Fruit fly (Drosophila melanogaster): ENCODE measurements around the gene tomboy20.

Gene tomboy20

dm6 chr3R:10699020-10699951 lies 36.5 kb downstream of the tomboy20 start (continued):
- TF ChIP-seq CG9797 (GFP tag; optimal IDR thresholded peaks at IDR 0.05) (no peak), CG12744 (GFP tag; optimal IDR thresholded peaks at IDR 0.05) (no peak), Scr (GFP tag; IDR thresholded peaks at IDR 0.05; ENCODE audit: partially characterized antibody) (no peak), trem (tag; optimal IDR thresholded peaks at IDR 0.05) (no peak), CG4854 (GFP tag; optimal IDR thresholded peaks at IDR 0.05) (no peak), CG17385 (GFP tag; optimal IDR thresholded peaks at IDR 0.05) (no peak), caup (GFP tag; optimal IDR thresholded peaks at IDR 0.05; ENCODE audit: severe bottlenecking) (peak; percentile 23), CrebB (tag; optimal IDR thresholded peaks at IDR 0.05) (no peak), CG11247 (GFP tag; IDR thresholded peaks at IDR 0.05) (no peak), tin (GFP tag; optimal IDR thresholded peaks at IDR 0.05) (no peak), MTF-1 (GFP tag; optimal IDR thresholded peaks at IDR 0.05; ENCODE audit: borderline replicate concordance) (no peak), CG14441 (GFP tag; IDR thresholded peaks at IDR 0.05) (no peak), CG2120 (GFP tag; optimal IDR thresholded peaks at IDR 0.05) (peak; percentile 81), CG17328 (GFP tag; IDR thresholded peaks at IDR 0.05) (no peak), Mes4 (GFP tag; optimal IDR thresholded peaks at IDR 0.05) (no peak), Gug (GFP tag; IDR thresholded peaks at IDR 0.05) (no peak), CG14965 (GFP tag; optimal IDR thresholded peaks at IDR 0.05; ENCODE audit: borderline replicate concordance) (no peak), CG13296 (GFP tag; optimal IDR thresholded peaks at IDR 0.05) (peak; percentile 36), CG11560 (tag; IDR thresholded peaks at IDR 0.05) (no peak), CG2202 (tag; optimal IDR thresholded peaks at IDR 0.05) (no peak), Neu2 (GFP tag; optimal IDR thresholded peaks at IDR 0.05; ENCODE audit: borderline replicate concordance) (no peak), D (optimal IDR thresholded peaks at IDR 0.05) (no peak), D (GFP tag; optimal IDR thresholded peaks at IDR 0.05) (no peak), CG16813 (GFP tag; IDR thresholded peaks at IDR 0.05; ENCODE audit: partially characterized antibody) (no peak), cg (GFP tag; optimal IDR thresholded peaks at IDR 0.05) (no peak), CG32532 (GFP tag; IDR thresholded peaks at IDR 0.05) (peak; percentile 52; the same call in 1 of the 2 replicates), gcm (GFP tag; optimal IDR thresholded peaks at IDR 0.05) (no peak), CG12391 (tag; optimal IDR thresholded peaks at IDR 0.05) (peak; percentile 10), BtbVII (GFP tag; optimal IDR thresholded peaks at IDR 0.05) (peak; percentile 34), CG2678 (tag; optimal IDR thresholded peaks at IDR 0.05) (no peak), CG12236 (GFP tag; optimal IDR thresholded peaks at IDR 0.05) (no peak), CG11723 (GFP tag; optimal IDR thresholded peaks at IDR 0.05) (no peak)

dm6 chr3R:10696371-10696777 lies 39.4 kb downstream of the tomboy20 start, which contains the start of the genes pug, CG14683 and CG46459:
Gene pug (plus strand): TSS chr3R:10696534.
Gene CG14683 (plus strand): TSS chr3R:10696647.
Gene CG46459 (plus strand): TSS chr3R:10696647.
- TF ChIP-seq CG18476 (GFP tag; optimal IDR thresholded peaks at IDR 0.05), result peak; percentile 24
- peak; percentile 24 for TF ChIP-seq p53 (GFP tag; optimal IDR thresholded peaks at IDR 0.05)
- peak; percentile 60 for TF ChIP-seq Side (GFP tag; optimal IDR thresholded peaks at IDR 0.05)
- no peak for TF ChIP-seq tio (GFP tag; optimal IDR thresholded peaks at IDR 0.05)
- peak; percentile 46 for TF ChIP-seq CG7786 (GFP tag; optimal IDR thresholded peaks at IDR 0.05)
- TF ChIP-seq Ets65A (GFP tag), result peak; percentile 67
- TF ChIP-seq Opbp (GFP tag; IDR thresholded peaks at IDR 0.05; ENCODE audit: partially characterized antibody), result peak; percentile 94
- TF ChIP-seq Ptx1 (GFP tag; IDR thresholded peaks at IDR 0.05), result 0 out of 2 replicates have a peak, but pooled peaks have one; percentile 12
- peak in 1 of 2 experiments; percentile 28 for TF ChIP-seq Hr51 (GFP tag; optimal IDR thresholded peaks at IDR 0.05)
- peak; percentile 40 for TF ChIP-seq CG4424 (GFP tag; optimal IDR thresholded peaks at IDR 0.05)
- peak; percentile 43 for TF ChIP-seq sd (tag; optimal IDR thresholded peaks at IDR 0.05)
- TF ChIP-seq H15 (GFP tag; IDR thresholded peaks at IDR 0.05), result no peak
- TF ChIP-seq inv (GFP tag; IDR thresholded peaks at IDR 0.05; ENCODE audit: partially characterized antibody), result peak; percentile 98
- TF ChIP-seq cato (GFP tag; optimal IDR thresholded peaks at IDR 0.05; ENCODE audit: borderline replicate concordance), result no peak
- TF ChIP-seq stwl (tag; optimal IDR thresholded peaks at IDR 0.05), result peak; percentile 94
- peak; percentile 95 for TF ChIP-seq Bgb (GFP tag; IDR thresholded peaks at IDR 0.05; ENCODE audit: partially characterized antibody)
- peak; percentile 42 for TF ChIP-seq lab (GFP tag; optimal IDR thresholded peaks at IDR 0.05)
- TF ChIP-seq CHES-1-like (GFP tag; optimal IDR thresholded peaks at IDR 0.05), result peak; percentile 24

Data from whole organism, embryonic.